Fruit fly (Drosophila melanogaster) whole organism, embryonic: ENCODE measurements around the gene Dic1.

Source experiments
- Antp ChIP-seq: fragments of 200-800 bp; sonication (Bioruptor generic); optimal IDR thresholded peaks from 3 replicates; lab custom pipeline; 2016; ENCODE audit warnings: missing biosample characterization, missing genetic modification characterization
- BEAF-32 ChIP-seq: fragments of 200-800 bp; sonication (Bioruptor generic); optimal IDR thresholded peaks from 3 replicates; lab custom pipeline; 2017; ENCODE audit warnings: missing biosample characterization, missing genetic modification characterization, mild to moderate bottlenecking, moderate library complexity, missing genetic modification reagents
- CG17568 ChIP-seq: fragments of 200-800 bp; sonication (Bioruptor generic); optimal IDR thresholded peaks from 2 replicates; lab custom pipeline; 2018; ENCODE audit warnings: missing biosample characterization, mild to moderate bottlenecking, missing genetic modification characterization, moderate library complexity
- CG4707 ChIP-seq: fragments of 200-800 bp; sonication (Bioruptor generic); optimal IDR thresholded peaks from 2 replicates; lab custom pipeline; 2018; ENCODE audit warnings: missing biosample characterization, mild to moderate bottlenecking, missing genetic modification characterization, moderate library complexity
- CkIIα-i1 ChIP-seq: fragments of 200-800 bp; sonication (Bioruptor generic); IDR thresholded peaks from 2 replicates; pipeline ENCODE4 v1.3.6; 2022; ENCODE audit warnings: missing biosample characterization, missing genetic modification characterization
- Dfd ChIP-seq, 2 experiments: fragments of >200 bp; optimal IDR thresholded peaks; 2 replicates each; lab custom pipeline; 2017; ENCODE audit warnings: missing biosample characterization in 2 of 2, missing genetic modification characterization in 2 of 2
- Ptx1 ChIP-seq: fragments of 200-800 bp; sonication (Bioruptor generic); IDR thresholded peaks from 2 replicates; pipeline ENCODE4 v1.3.6; 2022; ENCODE audit warnings: missing biosample characterization, missing genetic modification characterization
- fd3F ChIP-seq: fragments of 200-800 bp; sonication (Bioruptor generic); optimal IDR thresholded peaks from 2 replicates; lab custom pipeline; 2018; ENCODE audit warnings: missing biosample characterization, mild to moderate bottlenecking, missing genetic modification characterization, moderate library complexity
- mld ChIP-seq: fragments of 200-800 bp; sonication (Bioruptor generic); IDR thresholded peaks from 3 replicates; pipeline ENCODE4 v1.3.6; 2022; ENCODE audit warnings: missing biosample characterization, missing genetic modification characterization; ENCODE audit not compliant: partially characterized antibody
- pan ChIP-seq, 4 experiments: fragments of >200 bp in 3 of 4; fragments of 200-800 bp in 1 of 4; sonication (Bioruptor generic) in 1 of 4; optimal IDR thresholded peaks in 3 of 4; IDR thresholded peaks in 1 of 4; 2 replicates each; pipeline versions ENCODE4 v1.3.6 to Lab custom; 2017 to 2022; ENCODE audit warnings: missing biosample characterization in 2 of 4, missing genetic modification characterization in 2 of 4, mixed read lengths in 1 of 4

DNA sequence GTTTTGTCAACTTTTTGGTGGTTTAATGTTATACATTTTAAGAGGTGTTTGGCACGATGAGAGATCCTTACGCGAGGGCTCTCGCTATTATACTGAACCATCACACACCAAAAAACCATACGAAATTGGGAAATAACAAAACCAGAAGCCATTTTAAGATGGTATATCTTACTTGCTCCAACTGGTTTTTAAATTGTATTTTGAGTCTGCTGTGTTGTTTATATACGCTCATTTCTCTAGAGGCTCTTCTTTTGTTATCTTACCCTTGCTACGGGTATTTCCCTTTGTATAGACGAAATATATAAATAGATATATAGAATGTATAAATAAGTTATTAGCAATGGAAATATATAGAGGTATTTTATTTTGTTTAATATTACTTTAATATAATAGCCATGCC lies 42.2 kb downstream of the Dic1 start, which contains the start of gene yellow-e2:
- TF ChIP-seq CG4707 (no peak), Ptx1 (no peak), Antp (GFP tag; lab: Kevin White, UChicago) (no peak), mld (GFP tag; lab: Robert Waterston, UW) (no peak), pan (optimal IDR thresholded peaks at IDR 0.05; lab: Kevin White, UChicago) (no peak), pan (GFP tag; optimal IDR thresholded peaks at IDR 0.05 in 1 of 2, IDR thresholded peaks at IDR 0.05 in 1 of 2) (no peak), BEAF-32 (no peak), CkIIα-i1 (GFP tag; lab: Robert Waterston, UW) (no peak), Dfd (GFP tag; optimal IDR thresholded peaks at IDR 0.05; lab: Kevin White, UChicago) (no peak), CG17568 (no peak), fd3F (GFP tag; lab: Kevin White, UChicago) (no peak)
